Worm (Caenorhabditis elegans) whole organism, early embryonic: ENCODE measurements around the gene H20J04.1.

Experiments
- B0310.2 ChIP-seq: sonication (generic microtip); optimal IDR thresholded peaks from 2 replicates; lab custom pipeline; 2016; ENCODE audit warnings: mild to moderate bottlenecking, missing genetic modification characterization, missing compliant biosample characterization
- F13C5.2 ChIP-seq: sonication (generic microtip); optimal IDR thresholded peaks from 2 replicates; lab custom pipeline; 2017; ENCODE audit warnings: mild to moderate bottlenecking, missing genetic modification characterization, inconsistent platforms, missing compliant biosample characterization
- aly-1 ChIP-seq: sonication (generic microtip); optimal IDR thresholded peaks from 2 replicates; lab custom pipeline; 2016; ENCODE audit warnings: missing genetic modification characterization, missing compliant biosample characterization
- ama-1 ChIP-seq: fragments of 150-350 bp; optimal IDR thresholded peaks from 2 replicates; lab custom pipeline; 2014
- ceh-13 ChIP-seq: fragments of 200-800 bp; sonication (Bioruptor generic); optimal IDR thresholded peaks from 2 replicates; lab custom pipeline; 2018; ENCODE audit warnings: mild to moderate bottlenecking, missing genetic modification characterization, missing compliant biosample characterization
- ceh-36 ChIP-seq: sonication (generic microtip); optimal IDR thresholded peaks from 2 replicates; lab custom pipeline; 2016; ENCODE audit warnings: missing genetic modification characterization, inconsistent platforms, missing compliant biosample characterization
- ets-7 ChIP-seq: sonication (generic microtip); optimal IDR thresholded peaks from 2 replicates; lab custom pipeline; 2016; ENCODE audit warnings: missing genotype, missing genetic modification characterization, missing compliant biosample characterization
- flt-1 ChIP-seq: fragments of 200-800 bp; sonication (Bioruptor generic); IDR thresholded peaks from 2 replicates; pipeline ENCODE4 v1.3.6; 2022; ENCODE audit warnings: missing genetic modification characterization, missing compliant biosample characterization
- hmbx-1 ChIP-seq: sonication (generic microtip); optimal IDR thresholded peaks from 2 replicates; lab custom pipeline; 2016; ENCODE audit warnings: mild to moderate bottlenecking, missing genetic modification characterization, missing compliant biosample characterization
- hmg-4 ChIP-seq: fragments of 200-800 bp; sonication (Bioruptor generic); optimal IDR thresholded peaks from 2 replicates; lab custom pipeline; 2018; ENCODE audit warnings: mild to moderate bottlenecking, missing genetic modification characterization, missing compliant biosample characterization
- hnd-1 ChIP-seq: sonication (generic microtip); optimal IDR thresholded peaks from 2 replicates; lab custom pipeline; 2016; ENCODE audit warnings: missing genetic modification characterization, missing compliant biosample characterization
- pes-1 ChIP-seq: fragments of 200-800 bp; sonication (Bioruptor generic); IDR thresholded peaks from 2 replicates; pipeline ENCODE4 v1.3.6; 2022; ENCODE audit warnings: missing genetic modification reagents, missing genetic modification characterization, missing compliant biosample characterization
- scrt-1 ChIP-seq: fragments of 200-800 bp; sonication (Bioruptor generic); IDR thresholded peaks from 2 replicates; pipeline ENCODE4 v1.3.6; 2022; ENCODE audit warnings: missing genetic modification characterization, missing compliant biosample characterization
- sea-1 ChIP-seq: fragments of 200-800 bp; sonication (Bioruptor generic); conservative IDR thresholded peaks from 2 replicates; pipeline ENCODE4 v1.3.6; 2022; ENCODE audit warnings: missing genetic modification characterization, missing compliant biosample characterization
- tbx-11 ChIP-seq: fragments of 200-800 bp; sonication (Bioruptor generic); IDR thresholded peaks from 2 replicates; pipeline ENCODE4 v1.3.6; 2022; ENCODE audit warnings: missing genetic modification characterization, missing compliant biosample characterization
- tbx-37 ChIP-seq: fragments of 200-800 bp; sonication (Bioruptor generic); conservative IDR thresholded peaks from 2 replicates; pipeline ENCODE4 v1.3.6; 2022; ENCODE audit warnings: missing genetic modification reagents, missing genetic modification characterization, missing compliant biosample characterization
- tra-4 ChIP-seq: sonication (generic microtip); optimal IDR thresholded peaks from 2 replicates; lab custom pipeline; 2017; ENCODE audit warnings: missing genetic modification characterization, missing compliant biosample characterization

Gene H20J04.1

ce11 chrII:4324061-4324460 is 31.4 kb upstream of the H20J04.1 start, which contains the start of gene mog-2:
TSS of gene mog-2 (plus strand) at chrII:4324361.
- no peak for TF ChIP-seq hnd-1 (tag; lab: Kevin White, UChicago)
- TF ChIP-seq pes-1 (GFP tag; lab: Robert Waterston, UW) = no peak
- TF ChIP-seq flt-1 = no peak
- TF ChIP-seq tbx-11 = no peak

ce11 chrII:4326420-4326819 is 29.0 kb upstream of the H20J04.1 start, which contains the start of gene pfd-2:
TSS of gene pfd-2 (plus strand) at chrII:4326720.
- no peak for TF ChIP-seq ama-1

ce11 chrII:4328716-4329115 is 26.7 kb upstream of the H20J04.1 start, which contains the start of gene H20J04.4:
TSS of gene H20J04.4 (plus strand) at chrII:4329016.
- TF ChIP-seq ama-1 (no peak), tbx-37 (no peak), flt-1 (no peak), pes-1 (GFP tag; lab: Robert Waterston, UW) (no peak), hnd-1 (tag; lab: Kevin White, UChicago) (no peak), B0310.2 (tag; lab: Kevin White, UChicago) (no peak), hmbx-1 (tag; lab: Kevin White, UChicago) (no peak), hmg-4 (GFP tag; lab: Kevin White, UChicago) (no peak), ceh-36 (tag; lab: Kevin White, UChicago) (no peak), tra-4 (no peak), F13C5.2 (no peak), aly-1 (tag; lab: Kevin White, UChicago) (no peak), tbx-11 (no peak), ceh-13 (GFP tag; lab: Kevin White, UChicago) (no peak), scrt-1 (GFP tag; lab: Robert Waterston, UW) (no peak), ets-7 (tag; lab: Kevin White, UChicago) (no peak), sea-1 (no peak)

- TF ChIP-seq tra-4 (no peak), hnd-1 (tag; lab: Kevin White, UChicago) (no peak), scrt-1 (GFP tag; lab: Robert Waterston, UW) (no peak), sea-1 (no peak), tbx-37 (no peak), ets-7 (tag; lab: Kevin White, UChicago) (no peak), B0310.2 (tag; lab: Kevin White, UChicago) (no peak)
Measured at ce11 chrII:4334448-4334847, 21.0 kb upstream of the H20J04.1 start, which contains the start of gene madf-3. TSS of gene madf-3 (plus strand) at chrII:4334748.

- TF ChIP-seq hmbx-1 (tag; lab: Kevin White, UChicago) (no peak), ceh-13 (GFP tag; lab: Kevin White, UChicago) (no peak), tbx-37 (no peak), tra-4 (no peak), F13C5.2 (no peak), ceh-36 (tag; lab: Kevin White, UChicago) (no peak), scrt-1 (GFP tag; lab: Robert Waterston, UW) (no peak), flt-1 (no peak), B0310.2 (tag; lab: Kevin White, UChicago) (no peak)
Measured at ce11 chrII:4337731-4338130, 17.7 kb upstream of the H20J04.1 start.

ce11 chrII:4339882-4340281 is 15.5 kb upstream of the H20J04.1 start, which contains the start of gene athp-2:
TSS of gene athp-2 (plus strand) at chrII:4340182.
- no peak for TF ChIP-seq scrt-1 (GFP tag; lab: Robert Waterston, UW)
- TF ChIP-seq ama-1 = no peak
- no peak for TF ChIP-seq aly-1 (tag; lab: Kevin White, UChicago)
- TF ChIP-seq hmg-4 (GFP tag; lab: Kevin White, UChicago) = no peak
- TF ChIP-seq tbx-11 = no peak
- TF ChIP-seq pes-1 (GFP tag; lab: Robert Waterston, UW) = no peak
- no peak for TF ChIP-seq sea-1
- TF ChIP-seq F13C5.2 = no peak
- no peak for TF ChIP-seq ceh-13 (GFP tag; lab: Kevin White, UChicago)
- no peak for TF ChIP-seq ets-7 (tag; lab: Kevin White, UChicago)
- TF ChIP-seq B0310.2 (tag; lab: Kevin White, UChicago) = no peak
- no peak for TF ChIP-seq tra-4

- TF ChIP-seq tbx-11 = no peak
- no peak for TF ChIP-seq hnd-1 (tag; lab: Kevin White, UChicago)
- TF ChIP-seq ets-7 (tag; lab: Kevin White, UChicago) = no peak
- no peak for TF ChIP-seq hmg-4 (GFP tag; lab: Kevin White, UChicago)
- TF ChIP-seq hmbx-1 (tag; lab: Kevin White, UChicago) = no peak
- no peak for TF ChIP-seq ceh-13 (GFP tag; lab: Kevin White, UChicago)
- no peak for TF ChIP-seq tra-4
Measured at ce11 chrII:4341484-4341883, 13.9 kb upstream of the H20J04.1 start.

- TF ChIP-seq scrt-1 (GFP tag; lab: Robert Waterston, UW) (no peak), F13C5.2 (no peak), tbx-11 (no peak), hnd-1 (tag; lab: Kevin White, UChicago) (no peak), aly-1 (tag; lab: Kevin White, UChicago) (no peak), tra-4 (no peak), sea-1 (no peak), ceh-36 (tag; lab: Kevin White, UChicago) (no peak), B0310.2 (tag; lab: Kevin White, UChicago) (no peak), ceh-13 (GFP tag; lab: Kevin White, UChicago) (no peak)
Measured at ce11 chrII:4344317-4344716, 11.1 kb upstream of the H20J04.1 start.

- no peak for TF ChIP-seq pes-1 (GFP tag; lab: Robert Waterston, UW)
- TF ChIP-seq hmg-4 (GFP tag; lab: Kevin White, UChicago) = no peak
- no peak for TF ChIP-seq aly-1 (tag; lab: Kevin White, UChicago)
- TF ChIP-seq sea-1 = no peak
- no peak for TF ChIP-seq ama-1
- no peak for TF ChIP-seq B0310.2 (tag; lab: Kevin White, UChicago)
- no peak for TF ChIP-seq scrt-1 (GFP tag; lab: Robert Waterston, UW)
- TF ChIP-seq F13C5.2 = no peak
- TF ChIP-seq hmbx-1 (tag; lab: Kevin White, UChicago) = no peak
Measured at ce11 chrII:4350888-4351287, 4.5 kb upstream of the H20J04.1 start, which contains the start of gene H20J04.9. TSS of gene H20J04.9 (plus strand) at chrII:4351188.
